Worm (Caenorhabditis elegans) whole organism, young adult: Measurements from ENCODE around the gene C06E8.5.

Experiments used
- B0261.1 ChIP-seq: sonication (generic microtip); optimal IDR thresholded peaks from 2 replicates; lab custom pipeline; 2016; ENCODE audit warnings: mild to moderate bottlenecking, missing genetic modification characterization, moderate library complexity, missing compliant biosample characterization
- B0336.3 ChIP-seq: fragments of 200-800 bp; sonication (Bioruptor generic); IDR thresholded peaks from 2 replicates; pipeline ENCODE4 v1.3.6; 2022; ENCODE audit warnings: missing genetic modification characterization, missing compliant biosample characterization
- K11D2.4 ChIP-seq: fragments of 200-800 bp; sonication (Bioruptor generic); IDR thresholded peaks from 2 replicates; pipeline ENCODE4 v1.3.6; 2022; ENCODE audit warnings: missing genetic modification reagents, missing genetic modification characterization, missing compliant biosample characterization
- T07F8.4 ChIP-seq: sonication (generic microtip); optimal IDR thresholded peaks from 2 replicates; lab custom pipeline; 2016; ENCODE audit warnings: mild to moderate bottlenecking, missing genetic modification characterization, moderate library complexity, missing compliant biosample characterization
- T26A5.8 ChIP-seq: sonication (generic microtip); optimal IDR thresholded peaks from 2 replicates; lab custom pipeline; 2016; ENCODE audit warnings: missing genetic modification characterization, missing compliant biosample characterization
- Y79H2A.3 ChIP-seq: fragments of 200-800 bp; sonication (Bioruptor generic); conservative IDR thresholded peaks from 2 replicates; pipeline ENCODE4 v1.3.6; 2022; ENCODE audit warnings: missing genetic modification reagents, missing genetic modification characterization, missing compliant biosample characterization
- ZK185.1 ChIP-seq: sonication (generic microtip); optimal IDR thresholded peaks from 2 replicates; lab custom pipeline; 2016; ENCODE audit warnings: mild to moderate bottlenecking, missing genetic modification characterization, missing compliant biosample characterization; ENCODE audit not compliant: poor library complexity, severe bottlenecking
- akir-1 ChIP-seq: fragments of 200-800 bp; sonication (Bioruptor generic); optimal IDR thresholded peaks from 2 replicates; lab custom pipeline; 2018; ENCODE audit warnings: mild to moderate bottlenecking, missing genetic modification characterization, moderate library complexity, missing compliant biosample characterization
- aptf-2 ChIP-seq: fragments of 200-800 bp; sonication (Bioruptor generic); conservative IDR thresholded peaks from 2 replicates; pipeline ENCODE4 v1.3.6; 2022; ENCODE audit warnings: missing genetic modification reagents, missing genetic modification characterization, missing compliant biosample characterization
- aptf-3 ChIP-seq: fragments of 200-800 bp; sonication (Bioruptor generic); IDR thresholded peaks from 2 replicates; pipeline ENCODE4 v1.3.6; 2022; ENCODE audit warnings: missing genetic modification characterization, missing compliant biosample characterization
- attf-5 ChIP-seq: fragments of 200-800 bp; sonication (Bioruptor generic); optimal IDR thresholded peaks from 2 replicates; lab custom pipeline; 2018; ENCODE audit warnings: mild to moderate bottlenecking, missing genetic modification characterization, missing compliant biosample characterization
- ceh-40 ChIP-seq: fragments of 200-800 bp; sonication (Bioruptor generic); IDR thresholded peaks from 2 replicates; pipeline ENCODE4 v1.3.6; 2022; ENCODE audit warnings: missing genetic modification characterization, missing compliant biosample characterization
- ceh-58 ChIP-seq: fragments of 200-800 bp; sonication (Bioruptor generic); IDR thresholded peaks from 2 replicates; pipeline ENCODE4 v1.3.6; 2022; ENCODE audit warnings: missing genetic modification characterization, missing compliant biosample characterization
- ceh-79 ChIP-seq: sonication (generic microtip); optimal IDR thresholded peaks from 2 replicates; lab custom pipeline; 2017; ENCODE audit warnings: mild to moderate bottlenecking, missing genetic modification characterization, missing compliant biosample characterization
- dpff-1 ChIP-seq: sonication (generic microtip); optimal IDR thresholded peaks from 2 replicates; lab custom pipeline; 2017; ENCODE audit warnings: mild to moderate bottlenecking, missing genetic modification characterization, missing compliant biosample characterization
- efl-1 ChIP-seq: fragments of 150-350 bp; optimal IDR thresholded peaks from 2 replicates; lab custom pipeline; 2014; ENCODE audit warnings: missing biosample characterization, missing genetic modification reagents, missing genetic modification characterization
- egl-18 ChIP-seq: fragments of 200-800 bp; sonication (Bioruptor generic); IDR thresholded peaks from 2 replicates; pipeline ENCODE4 v1.3.6; 2022; ENCODE audit warnings: missing genetic modification reagents, missing genetic modification characterization, missing compliant biosample characterization
- fkh-3 ChIP-seq: sonication (generic microtip); optimal IDR thresholded peaks from 2 replicates; lab custom pipeline; 2016; ENCODE audit warnings: mild to moderate bottlenecking, missing genetic modification characterization, missing compliant biosample characterization
- hmg-1.2 ChIP-seq: fragments of 200-800 bp; sonication (Bioruptor generic); IDR thresholded peaks from 2 replicates; pipeline ENCODE4 v1.3.6; 2022; ENCODE audit warnings: missing genetic modification reagents, missing genetic modification characterization, missing compliant biosample characterization
- hrde-1 ChIP-seq: sonication (generic microtip); optimal IDR thresholded peaks from 2 replicates; lab custom pipeline; 2016; ENCODE audit warnings: missing genetic modification characterization, mild to moderate bottlenecking, missing compliant biosample characterization, moderate library complexity, missing genotype, missing genetic modification reagents, borderline replicate concordance
- lag-1 ChIP-seq: fragments of 200-800 bp; sonication (Bioruptor generic); IDR thresholded peaks from 2 replicates; pipeline ENCODE4 v1.3.6; 2022; ENCODE audit warnings: missing genetic modification reagents, missing genetic modification characterization, missing compliant biosample characterization
- let-526 ChIP-seq: fragments of 200-800 bp; sonication (Bioruptor generic); IDR thresholded peaks from 2 replicates; pipeline ENCODE4 v1.3.6; 2022; ENCODE audit warnings: missing genetic modification reagents, missing genetic modification characterization, missing compliant biosample characterization
- lsl-1 ChIP-seq: fragments of 200-800 bp; sonication (Bioruptor generic); optimal IDR thresholded peaks from 2 replicates; lab custom pipeline; 2018; ENCODE audit warnings: mild to moderate bottlenecking, missing genetic modification characterization, moderate library complexity, missing compliant biosample characterization
- madf-3 ChIP-seq: fragments of 200-800 bp; sonication (Bioruptor generic); IDR thresholded peaks from 2 replicates; pipeline ENCODE4 v1.3.6; 2022; ENCODE audit warnings: missing genetic modification reagents, missing genetic modification characterization, missing compliant biosample characterization
- madf-8 ChIP-seq: fragments of 200-800 bp; sonication (Bioruptor generic); conservative IDR thresholded peaks from 2 replicates; pipeline ENCODE4 v1.3.6; 2022; ENCODE audit warnings: missing genetic modification reagents, missing genetic modification characterization, missing compliant biosample characterization
- mel-28 ChIP-seq: sonication (generic microtip); optimal IDR thresholded peaks from 2 replicates; lab custom pipeline; 2016; ENCODE audit warnings: borderline replicate concordance, mild to moderate bottlenecking, missing genetic modification characterization, missing compliant biosample characterization
- nhr-179 ChIP-seq: sonication (generic microtip); optimal IDR thresholded peaks from 2 replicates; lab custom pipeline; 2016; ENCODE audit warnings: mild to moderate bottlenecking, missing genetic modification characterization, missing compliant biosample characterization
- rcor-1 ChIP-seq: fragments of 200-800 bp; sonication (Bioruptor generic); IDR thresholded peaks from 2 replicates; pipeline ENCODE4 v1.3.6; 2022; ENCODE audit warnings: missing genetic modification reagents, missing genetic modification characterization, missing compliant biosample characterization
- rec-8 ChIP-seq, 2 experiments: sonication (generic microtip); optimal IDR thresholded peaks; 2 replicates each; lab custom pipeline; 2016; ENCODE audit warnings: mild to moderate bottlenecking in 2 of 2, missing genetic modification characterization in 2 of 2, missing genetic modification reagents in 2 of 2, missing genotype in 2 of 2, missing biosample characterization in 1 of 2, missing compliant biosample characterization in 1 of 2, moderate library complexity in 1 of 2
- rpc-1 ChIP-seq, 2 experiments: fragments of 150-350 bp in 1 of 2; sonication (generic microtip) in 1 of 2; optimal IDR thresholded peaks; 2 replicates each; lab custom pipeline; 2014 to 2018; ENCODE audit warnings: missing biosample characterization in 1 of 2, missing genetic modification characterization in 1 of 2, missing genetic modification reagents in 1 of 2, missing genotype in 1 of 2
- sdz-38 ChIP-seq: sonication (generic microtip); optimal IDR thresholded peaks from 2 replicates; lab custom pipeline; 2016; ENCODE audit warnings: missing genotype, missing genetic modification characterization, missing compliant biosample characterization
- snpc-4 ChIP-seq, 5 experiments: fragments of 150-350 bp in 1 of 5; sonication (generic microtip) in 4 of 5; optimal IDR thresholded peaks; 2 replicates each; lab custom pipeline; 2014 to 2018; ENCODE audit warnings: missing genetic modification characterization in 5 of 5, missing biosample characterization in 3 of 5, antibody characterized with exemption in 2 of 5, mild to moderate bottlenecking in 2 of 5, missing compliant biosample characterization in 2 of 5, missing genotype in 2 of 5, moderate library complexity in 2 of 5, missing genetic modification reagents in 1 of 5
- tlf-1 ChIP-seq: fragments of 200-800 bp; sonication (Bioruptor generic); optimal IDR thresholded peaks from 2 replicates; lab custom pipeline; 2018; ENCODE audit warnings: mild to moderate bottlenecking, missing genetic modification characterization, missing compliant biosample characterization
- xnd-1 ChIP-seq: sonication (generic microtip); optimal IDR thresholded peaks from 2 replicates; lab custom pipeline; 2016; ENCODE audit warnings: missing genotype, missing genetic modification reagents, missing genetic modification characterization, missing compliant biosample characterization
- ztf-22 ChIP-seq: fragments of 200-800 bp; sonication (Bioruptor generic); optimal IDR thresholded peaks from 2 replicates; lab custom pipeline; 2018; ENCODE audit warnings: mild to moderate bottlenecking, missing genetic modification characterization, moderate library complexity, missing compliant biosample characterization
- ztf-25 ChIP-seq: fragments of 200-800 bp; sonication (Bioruptor generic); IDR thresholded peaks from 2 replicates; pipeline ENCODE4 v1.3.6; 2022; ENCODE audit warnings: missing genetic modification reagents, missing genetic modification characterization, missing compliant biosample characterization
- ztf-26 ChIP-seq: sonication (generic microtip); optimal IDR thresholded peaks from 2 replicates; lab custom pipeline; 2017; ENCODE audit warnings: missing genetic modification characterization, missing compliant biosample characterization
- ztf-28 ChIP-seq: fragments of 200-800 bp; sonication (Bioruptor generic); IDR thresholded peaks from 2 replicates; pipeline ENCODE4 v1.3.6; 2022; ENCODE audit warnings: missing genetic modification reagents, missing genetic modification characterization, missing compliant biosample characterization

The C06E8.5 gene

DNA sequence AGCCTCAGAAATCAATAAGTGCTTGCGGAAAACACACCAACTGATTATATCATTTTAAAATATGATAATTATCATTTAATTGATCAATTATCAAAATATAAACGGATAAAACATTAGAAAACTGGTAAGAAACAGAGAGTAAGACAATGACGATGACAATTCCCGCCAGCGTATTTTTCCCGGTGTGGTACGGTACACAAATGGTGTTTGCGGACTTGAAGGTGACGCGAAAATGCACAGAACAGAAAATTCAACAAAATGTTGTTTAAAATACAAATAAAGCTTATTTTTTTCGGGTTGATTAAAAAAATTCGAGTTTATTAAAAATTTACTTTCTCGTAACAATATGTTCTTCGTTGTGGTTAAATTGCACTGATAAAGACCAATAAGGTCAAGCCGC is 44.1 kb downstream of the C06E8.5 start (continued):
- TF ChIP-seq rec-8 (tag; optimal IDR thresholded peaks at IDR 0.05; lab: Kevin White, UChicago) (no peak), B0261.1 (tag; lab: Kevin White, UChicago) (no peak), ceh-58 (GFP tag; lab: Robert Waterston, UW) (no peak), efl-1 (GFP tag; lab: Kevin White, UChicago) (peak; percentile 98), tlf-1 (GFP tag; lab: Kevin White, UChicago) (peak; percentile 42), egl-18 (GFP tag; lab: Robert Waterston, UW) (no peak), ztf-22 (GFP tag; lab: Kevin White, UChicago) (no peak), hrde-1 (no peak), xnd-1 (tag; lab: Kevin White, UChicago) (peak; percentile 75), attf-5 (GFP tag; lab: Kevin White, UChicago) (no peak), dpff-1 (tag; lab: Kevin White, UChicago) (no peak), T26A5.8 (tag; lab: Kevin White, UChicago) (no peak), rpc-1 (optimal IDR thresholded peaks at IDR 0.05; lab: Kevin White, UChicago) (no peak), rpc-1 (tag; optimal IDR thresholded peaks at IDR 0.05; lab: Kevin White, UChicago) (no peak), snpc-4 (GFP tag; optimal IDR thresholded peaks at IDR 0.05; lab: Kevin White, UChicago) (no peak), snpc-4 (tag; optimal IDR thresholded peaks at IDR 0.05; lab: Kevin White, UChicago) (peak in 1 of 4 experiments; percentile 4), madf-8 (GFP tag; lab: Robert Waterston, UW) (peak; percentile 85), let-526 (GFP tag; lab: Robert Waterston, UW) (no peak), fkh-3 (tag; lab: Kevin White, UChicago) (no peak), ceh-79 (tag; lab: Kevin White, UChicago) (no peak), nhr-179 (tag; lab: Kevin White, UChicago) (no peak), madf-3 (GFP tag; lab: Robert Waterston, UW) (peak; percentile 77), mel-28 (tag; lab: Kevin White, UChicago) (no peak), T07F8.4 (no peak), Y79H2A.3 (GFP tag; lab: Robert Waterston, UW) (no peak), rcor-1 (GFP tag; lab: Robert Waterston, UW) (peak; percentile 33; the same call in 1 of the 2 replicates), ztf-28 (no peak), aptf-3 (GFP tag; lab: Robert Waterston, UW) (no peak), akir-1 (GFP tag; lab: Kevin White, UChicago) (no peak), hmg-1.2 (peak; percentile 47; the same call in 1 of the 2 replicates), ztf-26 (tag; lab: Kevin White, UChicago) (no peak), ceh-40 (GFP tag; lab: Robert Waterston, UW) (no peak), aptf-2 (GFP tag; lab: Robert Waterston, UW) (no peak), lag-1 (no peak), ztf-25 (GFP tag; lab: Robert Waterston, UW) (no peak), lsl-1 (peak; percentile 91), B0336.3 (no peak), sdz-38 (tag; lab: Kevin White, UChicago) (no peak), K11D2.4 (GFP tag; lab: Robert Waterston, UW) (no peak), ZK185.1 (tag; lab: Kevin White, UChicago) (no peak)
